Worm (Caenorhabditis elegans) whole organism, mixed stage, embryonic: ENCODE results near the gene C36B7.6.

ENCODE experiments used
- M03D4.4 ChIP-seq: sonication (generic microtip); optimal IDR thresholded peaks from 2 replicates; lab custom pipeline; 2017; ENCODE audit warnings: mild to moderate bottlenecking, missing genetic modification characterization, missing compliant biosample characterization
- cnd-1 ChIP-seq: fragments of 200-800 bp; sonication (Bioruptor generic); optimal IDR thresholded peaks from 2 replicates; lab custom pipeline; 2018; ENCODE audit warnings: mild to moderate bottlenecking, missing genetic modification characterization, missing compliant biosample characterization
- elt-1 ChIP-seq: sonication (generic microtip); optimal IDR thresholded peaks from 2 replicates; lab custom pipeline; 2017; ENCODE audit warnings: missing genetic modification characterization, mild to moderate bottlenecking, missing compliant biosample characterization, antibody characterized with exemption, moderate library complexity, borderline replicate concordance; ENCODE audit not compliant: insufficient read depth
- elt-3 ChIP-seq: fragments of 150-350 bp; optimal IDR thresholded peaks from 2 replicates; lab custom pipeline; 2014; ENCODE audit warnings: missing biosample characterization, missing genetic modification characterization
- flh-1 ChIP-seq: fragments of 200-800 bp; sonication (Bioruptor generic); optimal IDR thresholded peaks from 2 replicates; lab custom pipeline; 2018; ENCODE audit warnings: mild to moderate bottlenecking, missing genetic modification characterization, moderate library complexity, missing compliant biosample characterization
- hlh-1 ChIP-seq: fragments of 150-350 bp; optimal IDR thresholded peaks from 2 replicates; lab custom pipeline; 2014; ENCODE audit warnings: missing biosample characterization, missing genetic modification reagents, missing genetic modification characterization
- lin-13 ChIP-seq: fragments of 150-350 bp; optimal IDR thresholded peaks from 2 replicates; lab custom pipeline; 2014; ENCODE audit warnings: missing biosample characterization, missing genetic modification characterization
- mab-5 ChIP-seq: fragments of 150-350 bp; optimal IDR thresholded peaks from 2 replicates; lab custom pipeline; 2014; ENCODE audit warnings: missing biosample characterization, missing genetic modification characterization
- mep-1 ChIP-seq: fragments of 150-350 bp; optimal IDR thresholded peaks from 2 replicates; lab custom pipeline; 2017; ENCODE audit warnings: missing biosample characterization, missing genetic modification reagents, missing genetic modification characterization, inconsistent platforms
- nhr-12 ChIP-seq: fragments of 150-350 bp; optimal IDR thresholded peaks from 2 replicates; lab custom pipeline; 2014; ENCODE audit warnings: missing biosample characterization, missing genetic modification characterization
- pha-4 ChIP-seq: fragments of 150-350 bp; optimal IDR thresholded peaks from 2 replicates; lab custom pipeline; 2018; ENCODE audit warnings: missing biosample characterization, missing genetic modification reagents, missing genetic modification characterization
- sem-2 ChIP-seq: fragments of 200-800 bp; sonication (Bioruptor generic); optimal IDR thresholded peaks from 2 replicates; lab custom pipeline; 2018; ENCODE audit warnings: mild to moderate bottlenecking, missing genetic modification characterization, missing compliant biosample characterization
- snpc-4 ChIP-seq: fragments of 150-350 bp; optimal IDR thresholded peaks from 2 replicates; lab custom pipeline; 2014; ENCODE audit warnings: missing biosample characterization, missing genetic modification characterization
- unc-62 ChIP-seq: fragments of 150-350 bp; optimal IDR thresholded peaks from 2 replicates; lab custom pipeline; 2014; ENCODE audit warnings: missing biosample characterization, missing genetic modification reagents, missing genetic modification characterization

ce11 chrX:7149670-7150069, 49.5 kb upstream of the C36B7.6 start:
- no peak for TF ChIP-seq unc-62 (GFP tag; lab: Kevin White, UChicago)
- TF ChIP-seq elt-3 (tag; lab: Kevin White, UChicago) = no peak
- no peak for TF ChIP-seq pha-4 (tag; lab: Kevin White, UChicago)
- TF ChIP-seq sem-2 (GFP tag; lab: Kevin White, UChicago) = no peak
- no peak for TF ChIP-seq snpc-4 (tag; lab: Kevin White, UChicago)
- TF ChIP-seq mab-5 (tag; lab: Kevin White, UChicago) = no peak
- no peak for TF ChIP-seq cnd-1 (tag; lab: Kevin White, UChicago)
- TF ChIP-seq elt-1 (tag; lab: Kevin White, UChicago) = no peak
- TF ChIP-seq flh-1 (GFP tag; lab: Kevin White, UChicago) = no peak
- TF ChIP-seq nhr-12 (tag; lab: Kevin White, UChicago) = no peak
- TF ChIP-seq hlh-1 = no peak
- TF ChIP-seq M03D4.4 = no peak
- TF ChIP-seq mep-1 = no peak
- no peak for TF ChIP-seq lin-13 (tag; lab: Kevin White, UChicago)
